Worm (Caenorhabditis elegans): ENCODE results near the gene nhr-168.

- no peak for TF ChIP-seq ceh-82 (tag; optimal IDR thresholded peaks at IDR 0.05)
- no peak for TF ChIP-seq nhr-111 (GFP tag; optimal IDR thresholded peaks at IDR 0.05)
Observed at ce11 chrV:13374532-13374931, 40.9 kb upstream of the nhr-168 start.
